Worm (Caenorhabditis elegans): Measurements from ENCODE around the gene srh-28.

DNA sequence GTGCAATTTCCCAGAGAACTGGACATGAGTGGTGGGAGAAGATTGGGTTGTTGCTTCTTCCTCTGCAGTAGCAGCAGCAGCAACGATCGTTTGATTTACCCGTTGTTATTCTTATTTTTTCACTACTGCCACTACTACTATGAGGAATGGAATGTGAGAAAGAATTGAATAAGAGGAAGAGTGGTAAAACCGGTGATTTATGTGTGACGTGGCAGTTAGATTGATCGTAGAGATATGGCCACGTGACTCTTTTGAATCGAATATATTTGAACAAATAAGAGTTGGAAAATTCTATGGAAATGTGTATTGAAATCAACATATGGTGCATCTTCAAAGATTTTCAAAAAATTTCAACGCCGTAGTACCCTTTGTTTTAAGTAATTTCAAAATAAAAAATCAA, 20.7 kb upstream of the srh-28 start:
- TF ChIP-seq W03F9.2 (tag; optimal IDR thresholded peaks at IDR 0.05) (no peak), him-1 (tag; optimal IDR thresholded peaks at IDR 0.05) (no peak)
